Worm (Caenorhabditis elegans) whole organism, L1 larva: ENCODE data around the gene F57A8.1.

Source experiments
- C04F5.9 ChIP-seq: sonication (generic microtip); optimal IDR thresholded peaks from 2 replicates; lab custom pipeline; 2016; ENCODE audit warnings: missing genetic modification characterization, missing compliant biosample characterization
- F16B12.6 ChIP-seq: fragments of 150-350 bp; optimal IDR thresholded peaks from 2 replicates; lab custom pipeline; 2014; ENCODE audit warnings: missing biosample characterization, missing genetic modification characterization
- alr-1 ChIP-seq: fragments of 200-800 bp; sonication (Bioruptor generic); optimal IDR thresholded peaks from 2 replicates; lab custom pipeline; 2018; ENCODE audit warnings: borderline replicate concordance, mild to moderate bottlenecking, missing genetic modification characterization, missing compliant biosample characterization
- aly-2 ChIP-seq: fragments of 150-350 bp; optimal IDR thresholded peaks from 2 replicates; lab custom pipeline; 2014; ENCODE audit warnings: missing biosample characterization, missing genetic modification characterization
- blmp-1 ChIP-seq: fragments of 150-350 bp; optimal IDR thresholded peaks from 2 replicates; lab custom pipeline; 2014; ENCODE audit warnings: missing biosample characterization, missing genetic modification characterization
- ceh-82 ChIP-seq, 3 experiments: fragments of 150-350 bp in 1 of 3; sonication (generic microtip) in 2 of 3; optimal IDR thresholded peaks; 2 replicates each; lab custom pipeline; 2014 to 2017; ENCODE audit warnings: missing biosample characterization in 3 of 3, missing genetic modification characterization in 3 of 3
- ceh-88 ChIP-seq: fragments of 200-800 bp; sonication (Bioruptor generic); IDR thresholded peaks from 2 replicates; pipeline ENCODE4 v1.3.6; 2022; ENCODE audit warnings: missing genetic modification characterization, missing compliant biosample characterization
- ceh-90 ChIP-seq: sonication (generic microtip); optimal IDR thresholded peaks from 2 replicates; lab custom pipeline; 2016; ENCODE audit warnings: missing genetic modification characterization, missing compliant biosample characterization
- ces-1 ChIP-seq: fragments of 150-350 bp; optimal IDR thresholded peaks from 2 replicates; lab custom pipeline; 2014; ENCODE audit warnings: missing biosample characterization, missing genetic modification reagents, missing genetic modification characterization
- dpl-1 ChIP-seq, 3 experiments: fragments of 150-350 bp in 2 of 3; sonication (generic microtip) in 1 of 3; optimal IDR thresholded peaks; 2 replicates each; lab custom pipeline; 2014 to 2017; ENCODE audit warnings: missing biosample characterization in 3 of 3, missing genetic modification characterization in 3 of 3, missing genetic modification reagents in 3 of 3
- dsc-1 ChIP-seq: sonication (generic microtip); optimal IDR thresholded peaks from 2 replicates; lab custom pipeline; 2016; ENCODE audit warnings: mild to moderate bottlenecking, missing genetic modification characterization, missing compliant biosample characterization
- egl-13 ChIP-seq: sonication (generic microtip); optimal IDR thresholded peaks from 2 replicates; lab custom pipeline; 2016; ENCODE audit warnings: missing genotype, missing genetic modification reagents, missing genetic modification characterization, missing compliant biosample characterization
- egl-27 ChIP-seq, 2 experiments: fragments of 150-350 bp in 1 of 2; sonication (generic microtip); optimal IDR thresholded peaks; 3 replicates each; lab custom pipeline; 2017 to 2018; ENCODE audit warnings: missing biosample characterization in 2 of 2, missing genetic modification characterization in 2 of 2, missing genetic modification reagents in 2 of 2
- elt-3 ChIP-seq, 6 experiments: fragments of 150-350 bp in 1 of 6; sonication (generic microtip); optimal IDR thresholded peaks; 2 replicates each; lab custom pipeline; 2017 to 2018; ENCODE audit warnings: missing biosample characterization in 6 of 6, missing genetic modification characterization in 6 of 6, inconsistent platforms in 1 of 6
- fkh-8 ChIP-seq: sonication (generic microtip); optimal IDR thresholded peaks from 2 replicates; lab custom pipeline; 2016; ENCODE audit warnings: mild to moderate bottlenecking, missing genetic modification characterization, missing compliant biosample characterization
- hlh-4 ChIP-seq: sonication (generic microtip); optimal IDR thresholded peaks from 2 replicates; lab custom pipeline; 2016; ENCODE audit warnings: mild to moderate bottlenecking, missing genetic modification characterization, missing compliant biosample characterization
- hpl-2 ChIP-seq: fragments of 150-350 bp; optimal IDR thresholded peaks from 2 replicates; lab custom pipeline; 2014; ENCODE audit warnings: missing biosample characterization, missing genetic modification reagents, missing genetic modification characterization
- irx-1 ChIP-seq: sonication (generic microtip); optimal IDR thresholded peaks from 2 replicates; lab custom pipeline; 2016; ENCODE audit warnings: missing genetic modification characterization, missing compliant biosample characterization
- isw-1 ChIP-seq: fragments of 200-800 bp; sonication (Bioruptor generic); IDR thresholded peaks from 2 replicates; pipeline ENCODE4 v1.3.6; 2022; ENCODE audit warnings: missing genetic modification characterization, missing compliant biosample characterization
- jun-1 ChIP-seq: fragments of 150-350 bp; optimal IDR thresholded peaks from 2 replicates; lab custom pipeline; 2014; ENCODE audit warnings: missing biosample characterization, missing genetic modification reagents, missing genetic modification characterization
- lin-13 ChIP-seq: fragments of 150-350 bp; optimal IDR thresholded peaks from 2 replicates; lab custom pipeline; 2014; ENCODE audit warnings: missing biosample characterization, missing genetic modification reagents, missing genetic modification characterization
- lin-14 ChIP-seq: fragments of 200-800 bp; sonication (Bioruptor generic); optimal IDR thresholded peaks from 2 replicates; lab custom pipeline; 2018; ENCODE audit warnings: mild to moderate bottlenecking, missing genetic modification characterization, moderate library complexity, missing compliant biosample characterization
- lin-15B ChIP-seq: fragments of 150-350 bp; sonication (generic microtip); optimal IDR thresholded peaks from 3 replicates; lab custom pipeline; 2014; ENCODE audit warnings: missing biosample characterization, missing genetic modification characterization
- lin-35 ChIP-seq, 2 experiments: fragments of 150-350 bp; optimal IDR thresholded peaks; 2 replicates each; lab custom pipeline; 2014; ENCODE audit warnings: missing biosample characterization in 2 of 2, missing genetic modification characterization in 2 of 2, missing genetic modification reagents in 2 of 2
- lir-3 ChIP-seq: sonication (generic microtip); optimal IDR thresholded peaks from 2 replicates; lab custom pipeline; 2016; ENCODE audit warnings: mild to moderate bottlenecking, missing genetic modification characterization, moderate library complexity, missing compliant biosample characterization; ENCODE audit not compliant: poor library complexity
- mab-9 ChIP-seq: fragments of 200-800 bp; sonication (Bioruptor generic); IDR thresholded peaks from 2 replicates; pipeline ENCODE4 v1.3.6; 2022; ENCODE audit warnings: missing genetic modification reagents, missing genetic modification characterization, missing compliant biosample characterization
- mdl-1 ChIP-seq, 2 experiments: fragments of 150-350 bp; optimal IDR thresholded peaks; 2 replicates each; lab custom pipeline; 2014 to 2017; ENCODE audit warnings: missing biosample characterization in 2 of 2, missing genetic modification characterization in 2 of 2, inconsistent platforms in 1 of 2
- nhr-237 ChIP-seq: fragments of 150-350 bp; optimal IDR thresholded peaks from 2 replicates; lab custom pipeline; 2014; ENCODE audit warnings: missing biosample characterization, missing genetic modification characterization
- nhr-47 ChIP-seq: sonication (generic microtip); optimal IDR thresholded peaks from 2 replicates; lab custom pipeline; 2016; ENCODE audit warnings: mild to moderate bottlenecking, missing genetic modification characterization, moderate library complexity, missing compliant biosample characterization
- nhr-76 ChIP-seq: sonication (generic microtip); optimal IDR thresholded peaks from 2 replicates; lab custom pipeline; 2017; ENCODE audit warnings: missing biosample characterization, missing genetic modification characterization
- nhr-84 ChIP-seq: sonication (generic microtip); optimal IDR thresholded peaks from 2 replicates; lab custom pipeline; 2017; ENCODE audit warnings: missing biosample characterization, missing genetic modification characterization
- nhr-85 ChIP-seq: sonication (generic microtip); peaks from one replicate; lab custom pipeline; 2016; ENCODE audit warnings: missing genetic modification characterization, inconsistent platforms, missing compliant biosample characterization
- pag-3 ChIP-seq: sonication (generic microtip); optimal IDR thresholded peaks from 2 replicates; lab custom pipeline; 2017; ENCODE audit warnings: missing genetic modification characterization, mild to moderate bottlenecking, missing compliant biosample characterization, antibody characterized with exemption, borderline replicate concordance; ENCODE audit not compliant: insufficient read depth
- pax-3 ChIP-seq: fragments of 200-800 bp; sonication (Bioruptor generic); optimal IDR thresholded peaks from 2 replicates; lab custom pipeline; 2018; ENCODE audit warnings: mild to moderate bottlenecking, missing genetic modification characterization, moderate library complexity, missing compliant biosample characterization
- pqm-1 ChIP-seq: sonication (generic microtip); optimal IDR thresholded peaks from 3 replicates; lab custom pipeline; 2017; ENCODE audit warnings: missing biosample characterization, missing genetic modification characterization
- rnt-1 ChIP-seq: sonication (generic microtip); optimal IDR thresholded peaks from 2 replicates; lab custom pipeline; 2016; ENCODE audit warnings: mild to moderate bottlenecking, missing genetic modification characterization, moderate library complexity, missing compliant biosample characterization
- snu-23 ChIP-seq: sonication (generic microtip); optimal IDR thresholded peaks from 2 replicates; lab custom pipeline; 2016; ENCODE audit warnings: missing genetic modification characterization, missing compliant biosample characterization
- sox-4 ChIP-seq: sonication (generic microtip); optimal IDR thresholded peaks from 2 replicates; lab custom pipeline; 2016; ENCODE audit warnings: missing genetic modification characterization, missing compliant biosample characterization
- sptf-1 ChIP-seq: fragments of 150-350 bp; optimal IDR thresholded peaks from 2 replicates; lab custom pipeline; 2014; ENCODE audit warnings: missing biosample characterization, missing genetic modification characterization
- sup-37 ChIP-seq: fragments of 200-800 bp; sonication (Bioruptor generic); optimal IDR thresholded peaks from 2 replicates; lab custom pipeline; 2018; ENCODE audit warnings: mild to moderate bottlenecking, missing genetic modification characterization, missing compliant biosample characterization
- swsn-7 ChIP-seq: sonication (generic microtip); optimal IDR thresholded peaks from 2 replicates; lab custom pipeline; 2016; ENCODE audit warnings: missing genetic modification characterization, missing compliant biosample characterization
- tbx-2 ChIP-seq: sonication (generic microtip); optimal IDR thresholded peaks from 2 replicates; lab custom pipeline; 2016; ENCODE audit warnings: missing genetic modification characterization, missing compliant biosample characterization
- tlp-1 ChIP-seq: fragments of 150-350 bp; optimal IDR thresholded peaks from 2 replicates; lab custom pipeline; 2014; ENCODE audit warnings: missing biosample characterization, missing genetic modification characterization
- unc-130 ChIP-seq: fragments of 150-350 bp; optimal IDR thresholded peaks from 2 replicates; lab custom pipeline; 2017; ENCODE audit warnings: missing biosample characterization, missing genetic modification characterization, inconsistent platforms
- unc-30 ChIP-seq: sonication (generic microtip); optimal IDR thresholded peaks from 2 replicates; lab custom pipeline; 2017; ENCODE audit warnings: missing biosample characterization, missing genetic modification characterization
- unc-86 ChIP-seq: sonication (generic microtip); optimal IDR thresholded peaks from 2 replicates; lab custom pipeline; 2016; ENCODE audit warnings: missing genetic modification characterization, missing compliant biosample characterization
- unc-98 ChIP-seq: fragments of 200-800 bp; sonication (Bioruptor generic); IDR thresholded peaks from 2 replicates; pipeline ENCODE4 v1.3.6; 2022; ENCODE audit warnings: missing genetic modification characterization, missing compliant biosample characterization
- vab-15 ChIP-seq: sonication (generic microtip); optimal IDR thresholded peaks from 2 replicates; lab custom pipeline; 2017; ENCODE audit warnings: missing genotype, mild to moderate bottlenecking, missing genetic modification characterization, missing compliant biosample characterization
- zip-4 ChIP-seq: fragments of 200-800 bp; sonication (Bioruptor generic); optimal IDR thresholded peaks from 2 replicates; lab custom pipeline; 2018; ENCODE audit warnings: mild to moderate bottlenecking, missing genetic modification characterization, moderate library complexity, missing compliant biosample characterization
- ztf-11 ChIP-seq, 2 experiments: sonication (generic microtip); optimal IDR thresholded peaks; 2 replicates each; lab custom pipeline; 2016 to 2017; ENCODE audit warnings: missing genetic modification characterization in 2 of 2, missing biosample characterization in 1 of 2, missing compliant biosample characterization in 1 of 2
- ztf-4 ChIP-seq: fragments of 150-350 bp; optimal IDR thresholded peaks from 2 replicates; lab custom pipeline; 2014; ENCODE audit warnings: missing biosample characterization, missing genetic modification characterization

Gene F57A8.1

DNA sequence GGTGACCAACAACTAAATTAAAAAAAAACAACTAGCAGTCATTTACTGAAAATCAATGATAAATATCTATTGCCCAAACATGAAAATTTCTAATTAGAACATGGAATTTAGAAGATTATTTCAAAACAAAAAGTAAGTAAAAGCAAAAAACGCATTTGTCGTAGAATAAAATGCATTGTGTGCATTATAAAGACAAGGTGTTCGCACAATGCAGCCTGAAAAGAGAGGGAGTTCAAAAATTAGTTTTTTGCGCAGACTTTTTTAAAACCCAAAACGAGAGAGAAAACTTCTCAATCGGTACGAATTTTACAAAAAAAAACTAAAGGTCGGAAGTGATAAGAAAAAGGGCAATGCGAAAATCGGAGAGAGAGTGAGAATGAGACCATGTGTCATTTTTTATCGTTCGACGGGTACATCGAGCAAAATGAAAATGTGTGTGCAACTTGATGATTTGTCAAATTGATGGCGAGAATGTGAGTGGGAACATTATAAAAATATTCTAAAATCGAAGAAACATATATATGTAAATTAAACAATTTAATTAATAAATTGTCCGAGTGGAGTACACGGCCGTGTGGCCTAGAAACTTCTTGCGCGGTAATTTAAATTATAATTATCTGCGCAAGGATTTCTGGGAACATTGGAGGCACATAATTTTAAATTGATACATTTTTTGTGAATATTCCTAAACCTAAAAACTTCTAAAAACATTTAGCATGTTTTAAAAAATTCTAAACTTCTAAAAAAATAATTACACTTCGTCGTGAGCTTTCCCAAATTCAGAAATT is 5.6 kb upstream of the F57A8.1 start (continued):
- no peak for TF ChIP-seq C04F5.9 (tag; lab: Kevin White, UChicago)
- TF ChIP-seq ceh-82 (tag; optimal IDR thresholded peaks at IDR 0.05; lab: Kevin White, UChicago): peak in 2 of 3 experiments; percentile 18 to 21
- TF ChIP-seq unc-30 (tag; lab: Kevin White, UChicago): no peak
- no peak for TF ChIP-seq egl-27 (tag; optimal IDR thresholded peaks at IDR 0.05; lab: Kevin White, UChicago)
- TF ChIP-seq jun-1 (tag; lab: Kevin White, UChicago): peak; percentile 51
- TF ChIP-seq fkh-8 (tag; lab: Kevin White, UChicago): no peak
- no peak for TF ChIP-seq nhr-237 (tag; lab: Kevin White, UChicago)
- TF ChIP-seq dpl-1 (GFP tag; optimal IDR thresholded peaks at IDR 0.05; lab: Kevin White, UChicago): peak; percentile 91 to 95 (median 93)
- peak; percentile 36 for TF ChIP-seq lin-14 (GFP tag; lab: Kevin White, UChicago)
- no peak for TF ChIP-seq unc-130
- no peak for TF ChIP-seq tlp-1 (tag; lab: Kevin White, UChicago)
- peak; percentile 25 for TF ChIP-seq swsn-7 (tag; lab: Kevin White, UChicago)
- peak; percentile 84 for TF ChIP-seq nhr-85 (tag; lab: Kevin White, UChicago)
- no peak for TF ChIP-seq mab-9 (GFP tag; lab: Robert Waterston, UW)
- TF ChIP-seq aly-2: no peak
- TF ChIP-seq nhr-47 (tag; lab: Kevin White, UChicago): peak; percentile 58
- peak; percentile 18 for TF ChIP-seq rnt-1 (tag; lab: Kevin White, UChicago)
- TF ChIP-seq sox-4 (tag; lab: Kevin White, UChicago): no peak
- TF ChIP-seq hpl-2 (GFP tag; lab: Kevin White, UChicago): no peak
- TF ChIP-seq tbx-2 (tag; lab: Kevin White, UChicago): peak; percentile 17
- TF ChIP-seq egl-13 (tag; lab: Kevin White, UChicago): no peak
- TF ChIP-seq nhr-76 (tag; lab: Kevin White, UChicago): no peak
- TF ChIP-seq ceh-88: no peak
- TF ChIP-seq unc-86 (tag; lab: Kevin White, UChicago): no peak
- no peak for TF ChIP-seq hlh-4
- peak; percentile 30; the same call in 1 of the 2 replicates for TF ChIP-seq isw-1 (GFP tag; lab: Robert Waterston, UW)
- TF ChIP-seq pqm-1 (tag; lab: Kevin White, UChicago): no peak
- no peak for TF ChIP-seq sup-37
- TF ChIP-seq lin-35 (GFP tag; optimal IDR thresholded peaks at IDR 0.05; lab: Kevin White, UChicago): peak; percentile 94 to 96
- TF ChIP-seq zip-4 (GFP tag; lab: Kevin White, UChicago): no peak
- TF ChIP-seq F16B12.6: peak; percentile 92
- no peak for TF ChIP-seq vab-15
- TF ChIP-seq blmp-1: peak; percentile 29
- no peak for TF ChIP-seq ztf-11 (tag; optimal IDR thresholded peaks at IDR 0.05; lab: Kevin White, UChicago)
- no peak for TF ChIP-seq ztf-4 (tag; lab: Kevin White, UChicago)
- peak; percentile 70 for TF ChIP-seq snu-23 (GFP tag; lab: Kevin White, UChicago)
- peak; percentile 33 for TF ChIP-seq lir-3 (tag; lab: Kevin White, UChicago)
- no peak for TF ChIP-seq alr-1 (tag; lab: Kevin White, UChicago)
- TF ChIP-seq elt-3 (tag; optimal IDR thresholded peaks at IDR 0.05; lab: Kevin White, UChicago): peak in 1 of 6 experiments; percentile 14
- TF ChIP-seq dsc-1: peak; percentile 21
- TF ChIP-seq lin-13 (GFP tag; lab: Kevin White, UChicago): peak; percentile 59
- TF ChIP-seq nhr-84 (tag; lab: Kevin White, UChicago): no peak
- no peak for TF ChIP-seq ces-1 (GFP tag; lab: Kevin White, UChicago)
- no peak for TF ChIP-seq sptf-1 (tag; lab: Kevin White, UChicago)
- TF ChIP-seq irx-1: no peak
- TF ChIP-seq mdl-1 (tag; optimal IDR thresholded peaks at IDR 0.05; lab: Kevin White, UChicago): no peak
- no peak for TF ChIP-seq lin-15B (tag; lab: Kevin White, UChicago)
- TF ChIP-seq pag-3: no peak
- no peak for TF ChIP-seq unc-98 (GFP tag; lab: Robert Waterston, UW)
- TF ChIP-seq pax-3 (tag; lab: Kevin White, UChicago): no peak
- TF ChIP-seq ceh-90: peak; percentile 60
